Worm (Caenorhabditis elegans) whole organism, young adult: Measurements from ENCODE around the gene C36E8.4.

ENCODE experiments used
- B0336.3 ChIP-seq: fragments of 200-800 bp; sonication (Bioruptor generic); IDR thresholded peaks from 2 replicates; pipeline ENCODE4 v1.3.6; 2022; ENCODE audit warnings: missing genetic modification characterization, missing compliant biosample characterization
- F10E7.11 ChIP-seq: sonication (generic microtip); optimal IDR thresholded peaks from 2 replicates; lab custom pipeline; 2017; ENCODE audit warnings: mild to moderate bottlenecking, missing genetic modification characterization, moderate library complexity, missing compliant biosample characterization
- F22D6.2 ChIP-seq: sonication (generic microtip); optimal IDR thresholded peaks from 2 replicates; lab custom pipeline; 2016; ENCODE audit warnings: mild to moderate bottlenecking, missing genetic modification characterization, missing compliant biosample characterization
- F49E8.2 ChIP-seq: sonication (generic microtip); optimal IDR thresholded peaks from 3 replicates; lab custom pipeline; 2017; ENCODE audit warnings: missing genetic modification characterization, mild to moderate bottlenecking, missing compliant biosample characterization, antibody characterized with exemption, moderate library complexity; ENCODE audit not compliant: insufficient read depth
- F52B5.7 ChIP-seq: sonication (generic microtip); optimal IDR thresholded peaks from 2 replicates; lab custom pipeline; 2016; ENCODE audit warnings: mild to moderate bottlenecking, missing genetic modification characterization, missing compliant biosample characterization
- T07F8.4 ChIP-seq: sonication (generic microtip); optimal IDR thresholded peaks from 2 replicates; lab custom pipeline; 2016; ENCODE audit warnings: mild to moderate bottlenecking, missing genetic modification characterization, moderate library complexity, missing compliant biosample characterization
- T26A5.8 ChIP-seq: sonication (generic microtip); optimal IDR thresholded peaks from 2 replicates; lab custom pipeline; 2016; ENCODE audit warnings: missing genetic modification characterization, missing compliant biosample characterization
- Y53F4B.3 ChIP-seq: fragments of 200-800 bp; sonication (Bioruptor generic); IDR thresholded peaks from 2 replicates; pipeline ENCODE4 v1.3.6; 2022; ENCODE audit warnings: missing genetic modification reagents, missing genetic modification characterization, missing compliant biosample characterization
- Y53G8AR.9 ChIP-seq: fragments of 200-800 bp; sonication (Bioruptor generic); conservative IDR thresholded peaks from 2 replicates; pipeline ENCODE4 v1.3.6; 2022; ENCODE audit warnings: missing genetic modification reagents, missing genetic modification characterization, missing compliant biosample characterization
- Y67H2A.10 ChIP-seq: fragments of 200-800 bp; sonication (Bioruptor generic); conservative IDR thresholded peaks from 2 replicates; pipeline ENCODE4 v1.3.6; 2022; ENCODE audit warnings: missing genetic modification reagents, missing genetic modification characterization, missing compliant biosample characterization
- Y79H2A.3 ChIP-seq: fragments of 200-800 bp; sonication (Bioruptor generic); conservative IDR thresholded peaks from 2 replicates; pipeline ENCODE4 v1.3.6; 2022; ENCODE audit warnings: missing genetic modification reagents, missing genetic modification characterization, missing compliant biosample characterization
- akir-1 ChIP-seq: fragments of 200-800 bp; sonication (Bioruptor generic); optimal IDR thresholded peaks from 2 replicates; lab custom pipeline; 2018; ENCODE audit warnings: mild to moderate bottlenecking, missing genetic modification characterization, moderate library complexity, missing compliant biosample characterization
- ama-1 ChIP-seq, 3 experiments: fragments of 150-350 bp in 1 of 3; sonication (generic microtip) in 2 of 3; optimal IDR thresholded peaks; 2 replicates each; lab custom pipeline; 2014 to 2018; ENCODE audit warnings: missing biosample characterization in 2 of 3, missing genetic modification characterization in 2 of 3, missing genetic modification reagents in 2 of 3
- aptf-2 ChIP-seq: fragments of 200-800 bp; sonication (Bioruptor generic); conservative IDR thresholded peaks from 2 replicates; pipeline ENCODE4 v1.3.6; 2022; ENCODE audit warnings: missing genetic modification reagents, missing genetic modification characterization, missing compliant biosample characterization
- aptf-3 ChIP-seq: fragments of 200-800 bp; sonication (Bioruptor generic); IDR thresholded peaks from 2 replicates; pipeline ENCODE4 v1.3.6; 2022; ENCODE audit warnings: missing genetic modification characterization, missing compliant biosample characterization
- attf-3 ChIP-seq: fragments of 200-800 bp; sonication (Bioruptor generic); conservative IDR thresholded peaks from 2 replicates; pipeline ENCODE4 v1.3.6; 2022; ENCODE audit warnings: missing genetic modification reagents, missing genetic modification characterization, missing compliant biosample characterization
- attf-6 ChIP-seq: fragments of 200-800 bp; sonication (Bioruptor generic); IDR thresholded peaks from 2 replicates; pipeline ENCODE4 v1.3.6; 2022; ENCODE audit warnings: missing genetic modification reagents, missing genetic modification characterization, missing compliant biosample characterization
- bed-1 ChIP-seq: fragments of 200-800 bp; sonication (Bioruptor generic); IDR thresholded peaks from 2 replicates; pipeline ENCODE4 v1.3.6; 2022; ENCODE audit warnings: missing genetic modification reagents, missing genetic modification characterization, missing compliant biosample characterization
- ccch-3 ChIP-seq: fragments of 200-800 bp; sonication (Bioruptor generic); optimal IDR thresholded peaks from 2 replicates; lab custom pipeline; 2018; ENCODE audit warnings: mild to moderate bottlenecking, missing genetic modification characterization, missing compliant biosample characterization
- cebp-1 ChIP-seq, 2 experiments: fragments of 200-800 bp in 1 of 2; sonication (Bioruptor generic) in 1 of 2; sonication (generic microtip) in 1 of 2; IDR thresholded peaks in 1 of 2; optimal IDR thresholded peaks in 1 of 2; 2 replicates each; pipeline versions ENCODE4 v1.3.6 to Lab custom; 2017 to 2022; ENCODE audit warnings: missing compliant biosample characterization in 2 of 2, missing genetic modification characterization in 2 of 2, mild to moderate bottlenecking in 1 of 2, missing genetic modification reagents in 1 of 2, moderate library complexity in 1 of 2
- cebp-2 ChIP-seq: fragments of 200-800 bp; sonication (Bioruptor generic); IDR thresholded peaks from 2 replicates; pipeline ENCODE4 v1.3.6; 2022; ENCODE audit warnings: missing genetic modification characterization, missing compliant biosample characterization
- ceh-91 ChIP-seq: fragments of 200-800 bp; sonication (Bioruptor generic); IDR thresholded peaks from 2 replicates; pipeline ENCODE4 v1.3.6; 2022; ENCODE audit warnings: missing genetic modification reagents, missing genetic modification characterization, missing compliant biosample characterization
- dox-1 ChIP-seq: fragments of 200-800 bp; sonication (Bioruptor generic); IDR thresholded peaks from 2 replicates; pipeline ENCODE4 v1.3.6; 2022; ENCODE audit warnings: missing genetic modification reagents, missing genetic modification characterization, missing compliant biosample characterization
- efl-1 ChIP-seq: fragments of 150-350 bp; optimal IDR thresholded peaks from 2 replicates; lab custom pipeline; 2014; ENCODE audit warnings: missing biosample characterization, missing genetic modification reagents, missing genetic modification characterization
- egl-18 ChIP-seq: fragments of 200-800 bp; sonication (Bioruptor generic); IDR thresholded peaks from 2 replicates; pipeline ENCODE4 v1.3.6; 2022; ENCODE audit warnings: missing genetic modification reagents, missing genetic modification characterization, missing compliant biosample characterization
- ekl-4 ChIP-seq: fragments of 200-800 bp; sonication (Bioruptor generic); IDR thresholded peaks from 2 replicates; pipeline ENCODE4 v1.3.6; 2022; ENCODE audit warnings: missing genetic modification reagents, missing genetic modification characterization, missing compliant biosample characterization
- fkh-3 ChIP-seq: sonication (generic microtip); optimal IDR thresholded peaks from 2 replicates; lab custom pipeline; 2016; ENCODE audit warnings: mild to moderate bottlenecking, missing genetic modification characterization, missing compliant biosample characterization
- him-1 ChIP-seq: sonication (generic microtip); optimal IDR thresholded peaks from 2 replicates; lab custom pipeline; 2016; ENCODE audit warnings: missing genotype, missing genetic modification reagents, missing genetic modification characterization, missing compliant biosample characterization
- hmg-20 ChIP-seq: fragments of 200-800 bp; sonication (Bioruptor generic); IDR thresholded peaks from 2 replicates; pipeline ENCODE4 v1.3.6; 2022; ENCODE audit warnings: missing genetic modification reagents, missing genetic modification characterization, missing compliant biosample characterization
- hrde-1 ChIP-seq: sonication (generic microtip); optimal IDR thresholded peaks from 2 replicates; lab custom pipeline; 2016; ENCODE audit warnings: missing genetic modification characterization, mild to moderate bottlenecking, missing compliant biosample characterization, moderate library complexity, missing genotype, missing genetic modification reagents, borderline replicate concordance
- lin-26 ChIP-seq: fragments of 200-800 bp; sonication (Bioruptor generic); IDR thresholded peaks from 2 replicates; pipeline ENCODE4 v1.3.6; 2022; ENCODE audit warnings: missing genetic modification reagents, missing genetic modification characterization, missing compliant biosample characterization
- lin-35 ChIP-seq, 3 experiments: fragments of 150-350 bp in 2 of 3; sonication (generic microtip) in 1 of 3; optimal IDR thresholded peaks; 2 replicates each; lab custom pipeline; 2014 to 2018; ENCODE audit warnings: missing biosample characterization in 3 of 3, missing genetic modification characterization in 3 of 3, missing genetic modification reagents in 3 of 3
- madf-3 ChIP-seq: fragments of 200-800 bp; sonication (Bioruptor generic); IDR thresholded peaks from 2 replicates; pipeline ENCODE4 v1.3.6; 2022; ENCODE audit warnings: missing genetic modification reagents, missing genetic modification characterization, missing compliant biosample characterization
- madf-8 ChIP-seq: fragments of 200-800 bp; sonication (Bioruptor generic); conservative IDR thresholded peaks from 2 replicates; pipeline ENCODE4 v1.3.6; 2022; ENCODE audit warnings: missing genetic modification reagents, missing genetic modification characterization, missing compliant biosample characterization
- mxl-1 ChIP-seq: sonication (generic microtip); optimal IDR thresholded peaks from 2 replicates; lab custom pipeline; 2016; ENCODE audit warnings: missing genetic modification characterization, missing compliant biosample characterization
- nfya-2 ChIP-seq: fragments of 200-800 bp; sonication (Bioruptor generic); IDR thresholded peaks from 2 replicates; pipeline ENCODE4 v1.3.6; 2022; ENCODE audit warnings: missing genetic modification reagents, missing genetic modification characterization, missing compliant biosample characterization
- nfyb-1 ChIP-seq: fragments of 200-800 bp; sonication (Bioruptor generic); IDR thresholded peaks from 2 replicates; pipeline ENCODE4 v1.3.6; 2022; ENCODE audit warnings: missing genetic modification reagents, missing genetic modification characterization, missing compliant biosample characterization
- pbrm-1 ChIP-seq: fragments of 200-800 bp; sonication (Bioruptor generic); IDR thresholded peaks from 2 replicates; pipeline ENCODE4 v1.3.6; 2022; ENCODE audit warnings: missing genetic modification reagents, missing genetic modification characterization, missing compliant biosample characterization
- repo-1 ChIP-seq: sonication (generic microtip); optimal IDR thresholded peaks from 2 replicates; lab custom pipeline; 2017; ENCODE audit warnings: mild to moderate bottlenecking, missing genetic modification characterization, missing compliant biosample characterization
- rpc-1 ChIP-seq, 2 experiments: fragments of 150-350 bp in 1 of 2; sonication (generic microtip) in 1 of 2; optimal IDR thresholded peaks; 2 replicates each; lab custom pipeline; 2014 to 2018; ENCODE audit warnings: missing biosample characterization in 1 of 2, missing genetic modification characterization in 1 of 2, missing genetic modification reagents in 1 of 2, missing genotype in 1 of 2
- tbp1 ChIP-seq: fragments of 200-800 bp; sonication (Bioruptor generic); optimal IDR thresholded peaks from 2 replicates; lab custom pipeline; 2018; ENCODE audit warnings: mild to moderate bottlenecking, missing genetic modification characterization, missing compliant biosample characterization
- tlf-1 ChIP-seq: fragments of 200-800 bp; sonication (Bioruptor generic); optimal IDR thresholded peaks from 2 replicates; lab custom pipeline; 2018; ENCODE audit warnings: mild to moderate bottlenecking, missing genetic modification characterization, missing compliant biosample characterization
- unc-62 ChIP-seq: fragments of 150-350 bp; optimal IDR thresholded peaks from 2 replicates; lab custom pipeline; 2014; ENCODE audit warnings: missing biosample characterization, missing genetic modification reagents, missing genetic modification characterization
- xnd-1 ChIP-seq: sonication (generic microtip); optimal IDR thresholded peaks from 2 replicates; lab custom pipeline; 2016; ENCODE audit warnings: missing genotype, missing genetic modification reagents, missing genetic modification characterization, missing compliant biosample characterization
- ztf-3 ChIP-seq: fragments of 200-800 bp; sonication (Bioruptor generic); optimal IDR thresholded peaks from 2 replicates; lab custom pipeline; 2018; ENCODE audit warnings: mild to moderate bottlenecking, missing genetic modification characterization, missing compliant biosample characterization
- ztf-6 ChIP-seq: fragments of 200-800 bp; sonication (Bioruptor generic); IDR thresholded peaks from 2 replicates; pipeline ENCODE4 v1.3.6; 2022; ENCODE audit warnings: missing genetic modification reagents, missing genetic modification characterization, missing compliant biosample characterization

C36E8.4 gene

ce11 chrIII:4015382-4015986 lies 3.3 kb downstream of the C36E8.4 start (continued):
- no peak for TF ChIP-seq T07F8.4 (tag; lab: Kevin White, UChicago)
- no peak for TF ChIP-seq aptf-3 (GFP tag; lab: Robert Waterston, UW)
- no peak for TF ChIP-seq ccch-3
- TF ChIP-seq fkh-3 (tag; lab: Kevin White, UChicago), result peak; percentile 46
- no peak for TF ChIP-seq ama-1 (optimal IDR thresholded peaks at IDR 0.05; lab: Kevin White, UChicago)
- TF ChIP-seq ama-1 (GFP tag; optimal IDR thresholded peaks at IDR 0.05; lab: Kevin White, UChicago), result peak in 1 of 2 experiments; percentile 88
- peak; percentile 84 for TF ChIP-seq madf-3
- TF ChIP-seq cebp-2 (GFP tag; lab: Robert Waterston, UW), result 0 out of 2 replicates have a peak, but pooled peaks have one; percentile 58
- no peak for TF ChIP-seq cebp-1 (GFP tag; IDR thresholded peaks at IDR 0.05; lab: Robert Waterston, UW)
- peak; percentile 63 for TF ChIP-seq cebp-1 (tag; optimal IDR thresholded peaks at IDR 0.05; lab: Kevin White, UChicago)
- TF ChIP-seq T26A5.8 (tag; lab: Kevin White, UChicago), result peak; percentile 41
- TF ChIP-seq ztf-6 (GFP tag; lab: Robert Waterston, UW), result no peak
- no peak for TF ChIP-seq him-1 (tag; lab: Kevin White, UChicago)
- peak in 2 of 3 experiments; percentile 43 to 65 for TF ChIP-seq lin-35 (GFP tag; optimal IDR thresholded peaks at IDR 0.05; lab: Kevin White, UChicago)
- 0 out of 2 replicates have a peak, but pooled peaks have one; percentile 63 for TF ChIP-seq bed-1 (GFP tag; lab: Robert Waterston, UW)
- TF ChIP-seq dox-1 (GFP tag; lab: Robert Waterston, UW), result peak; percentile 34; the same call in 1 of the 2 replicates
- no peak; the same call in 1 of the 2 replicates for TF ChIP-seq attf-3 (GFP tag; lab: Robert Waterston, UW)
- 0 out of 2 replicates have a peak, but pooled peaks have one; percentile 69 for TF ChIP-seq nfya-2
- TF ChIP-seq ekl-4 (GFP tag; lab: Robert Waterston, UW), result peak; percentile 84
- TF ChIP-seq ceh-91 (GFP tag; lab: Robert Waterston, UW), result peak; percentile 18; the same call in 1 of the 2 replicates
- TF ChIP-seq B0336.3 (GFP tag; lab: Robert Waterston, UW), result peak; percentile 93
- peak; percentile 63; the same call in 1 of the 2 replicates for TF ChIP-seq aptf-2 (GFP tag; lab: Robert Waterston, UW)
- TF ChIP-seq rpc-1 (optimal IDR thresholded peaks at IDR 0.05; lab: Kevin White, UChicago), result no peak
- peak; percentile 2 for TF ChIP-seq rpc-1 (tag; optimal IDR thresholded peaks at IDR 0.05; lab: Kevin White, UChicago)
- peak; percentile 59 for TF ChIP-seq madf-8
- TF ChIP-seq hmg-20 (GFP tag; lab: Robert Waterston, UW), result no peak
- TF ChIP-seq pbrm-1 (GFP tag; lab: Robert Waterston, UW), result peak; percentile 63
- TF ChIP-seq tlf-1 (GFP tag; lab: Kevin White, UChicago), result peak; percentile 77
- peak; percentile 75 for TF ChIP-seq efl-1
- no peak for TF ChIP-seq unc-62
- TF ChIP-seq tbp1 (GFP tag; lab: Kevin White, UChicago), result peak; percentile 44
- no peak for TF ChIP-seq akir-1 (GFP tag; lab: Kevin White, UChicago)
- TF ChIP-seq Y79H2A.3 (GFP tag; lab: Robert Waterston, UW), result peak; percentile 97
- TF ChIP-seq egl-18 (GFP tag; lab: Robert Waterston, UW), result no peak
- TF ChIP-seq F22D6.2 (tag; lab: Kevin White, UChicago), result no peak
- TF ChIP-seq Y53F4B.3 (GFP tag; lab: Robert Waterston, UW), result no peak
- peak; percentile 95 for TF ChIP-seq Y53G8AR.9 (GFP tag; lab: Robert Waterston, UW)
- no peak for TF ChIP-seq Y67H2A.10 (GFP tag; lab: Robert Waterston, UW)
- peak; percentile 93 for TF ChIP-seq F49E8.2 (tag; lab: Kevin White, UChicago)
- no peak for TF ChIP-seq mxl-1
- TF ChIP-seq attf-6 (GFP tag; lab: Robert Waterston, UW), result peak; percentile 82
- peak; percentile 64 for TF ChIP-seq F52B5.7 (tag; lab: Kevin White, UChicago)
- peak; percentile 49 for TF ChIP-seq xnd-1 (tag; lab: Kevin White, UChicago)
- no peak for TF ChIP-seq ztf-3 (GFP tag; lab: Kevin White, UChicago)
- TF ChIP-seq F10E7.11 (tag; lab: Kevin White, UChicago), result peak; percentile 72
- TF ChIP-seq hrde-1 (tag; lab: Kevin White, UChicago), result peak; percentile 95
- peak; percentile 81 for TF ChIP-seq lin-26 (GFP tag; lab: Robert Waterston, UW)
- TF ChIP-seq repo-1, result peak; percentile 82
- peak; percentile 62 for TF ChIP-seq nfyb-1 (GFP tag; lab: Robert Waterston, UW)
